Fruit fly (Drosophila melanogaster): ENCODE measurements around the gene CG14545.

The CG14545 gene

DNA sequence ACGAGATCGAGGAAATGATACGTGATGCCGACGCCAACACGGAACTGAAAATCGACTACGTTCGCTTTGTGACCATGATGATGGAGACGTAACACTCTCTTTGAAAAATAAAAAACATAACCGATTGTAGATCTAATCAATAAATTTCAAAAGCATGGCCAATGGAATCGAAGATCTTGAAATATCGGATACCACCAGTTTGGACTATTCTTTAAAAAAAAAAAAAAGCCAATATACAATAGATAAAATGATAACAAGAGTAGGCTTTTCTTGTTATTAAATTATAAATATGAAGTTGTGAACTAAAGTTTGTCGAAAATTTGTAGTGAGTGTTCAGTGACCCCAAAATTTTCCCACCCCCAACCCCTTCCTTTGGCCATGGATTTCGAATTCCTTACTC lies 39.5 kb downstream of the CG14545 start, which contains the start of the genes Acam and CG17770:
TSS of gene Acam (plus strand) at position 301 of the 400 bp plus-strand sequence.
TSS of gene CG17770 (plus strand) at position 301 of the 400 bp plus-strand sequence.
- TF ChIP-seq Abd-B (GFP tag; optimal IDR thresholded peaks at IDR 0.05) (no peak), Vsx2 (GFP tag; optimal IDR thresholded peaks at IDR 0.05; ENCODE audit: partially characterized antibody) (no peak), jim (GFP tag; optimal IDR thresholded peaks at IDR 0.05) (no peak), Hr78 (GFP tag; optimal IDR thresholded peaks at IDR 0.05) (no peak), brk (GFP tag; optimal IDR thresholded peaks at IDR 0.05) (no peak), rgr (GFP tag; optimal IDR thresholded peaks at IDR 0.05) (no peak), fru (GFP tag; optimal IDR thresholded peaks at IDR 0.05) (no peak), psq (GFP tag; optimal IDR thresholded peaks at IDR 0.05) (no peak), Rel (GFP tag; optimal IDR thresholded peaks at IDR 0.05) (no peak), Rel (tag; optimal IDR thresholded peaks at IDR 0.05) (no peak), sv (GFP tag; optimal IDR thresholded peaks at IDR 0.05) (no peak), Hnf4 (GFP tag; optimal IDR thresholded peaks at IDR 0.05) (no peak), Mio (GFP tag; optimal IDR thresholded peaks at IDR 0.05) (no peak), sage (GFP tag; optimal IDR thresholded peaks at IDR 0.05) (no peak), Jra (GFP tag; optimal IDR thresholded peaks at IDR 0.05) (no peak), Sp1 (GFP tag; optimal IDR thresholded peaks at IDR 0.05) (no peak), dsf (GFP tag; optimal IDR thresholded peaks at IDR 0.05; ENCODE audit: borderline replicate concordance) (no peak), ey (GFP tag; optimal IDR thresholded peaks at IDR 0.05) (no peak), CrebA (GFP tag; optimal IDR thresholded peaks at IDR 0.05; ENCODE audit: borderline replicate concordance) (no peak), CG32264 (GFP tag; optimal IDR thresholded peaks at IDR 0.05) (no peak), woc (GFP tag; optimal IDR thresholded peaks at IDR 0.05) (no peak)

DNA sequence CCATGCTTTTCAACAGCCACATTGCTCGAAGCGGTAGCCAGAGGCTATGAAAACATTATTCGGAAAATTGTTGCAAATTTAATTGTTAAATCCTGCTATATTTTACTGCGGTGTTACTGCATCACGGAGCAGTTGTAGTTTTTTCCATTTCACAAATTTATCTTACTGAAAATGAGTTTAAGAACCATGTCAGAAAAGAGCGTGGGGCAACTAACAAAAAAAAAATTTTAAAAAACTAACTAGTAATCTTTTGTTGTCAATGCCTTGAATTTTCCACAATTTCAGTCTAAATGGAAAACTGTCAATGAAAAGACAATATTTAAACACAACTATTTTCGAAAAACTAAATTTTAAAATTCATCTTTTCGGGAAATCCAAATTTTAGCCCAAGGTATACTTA lies 40.3 kb downstream of the CG14545 start, which contains the start of gene CG5024:
TSS of gene CG5024 (plus strand) at position 301 of the 400 bp plus-strand sequence.
- no peak for TF ChIP-seq OdsH (GFP tag; optimal IDR thresholded peaks at IDR 0.05)
- TF ChIP-seq dl (GFP tag; optimal IDR thresholded peaks at IDR 0.05; ENCODE audit: insufficient read depth in 1 of 2, partially characterized antibody in 2 of 2): no peak
- no peak for TF ChIP-seq brk (GFP tag; optimal IDR thresholded peaks at IDR 0.05)
- no peak for TF ChIP-seq h (GFP tag; optimal IDR thresholded peaks at IDR 0.05)
- no peak for TF ChIP-seq tai (GFP tag; optimal IDR thresholded peaks at IDR 0.05)
- no peak for TF ChIP-seq dsf (GFP tag; optimal IDR thresholded peaks at IDR 0.05; ENCODE audit: borderline replicate concordance)
- no peak for TF ChIP-seq woc (GFP tag; optimal IDR thresholded peaks at IDR 0.05)

DNA sequence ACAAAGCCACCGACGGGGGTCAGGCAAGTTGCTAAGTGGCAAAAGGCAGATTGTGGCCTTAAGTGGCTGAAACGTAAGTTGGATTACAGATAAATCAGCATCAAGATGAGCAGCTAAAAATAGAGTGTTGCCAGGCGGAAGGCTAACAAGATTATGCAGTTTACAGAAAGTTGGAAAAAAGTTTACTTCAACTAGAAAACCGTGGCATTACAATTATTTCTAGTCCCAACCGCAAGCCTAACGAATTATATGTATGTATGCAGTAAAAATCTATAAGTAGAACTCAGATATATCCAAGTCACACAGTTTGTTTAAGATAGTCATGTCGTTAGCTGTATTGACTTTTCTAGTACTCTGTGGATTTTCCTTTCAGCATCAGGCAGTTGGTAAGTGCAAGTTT lies 44.9 kb downstream of the CG14545 start, which contains the start of gene BG642167:
TSS of gene BG642167 (plus strand) at position 301 of the 400 bp plus-strand sequence.
- no peak for TF ChIP-seq brk (GFP tag; optimal IDR thresholded peaks at IDR 0.05)
